Fruit fly (Drosophila melanogaster): Measurements from ENCODE around the gene CG11694.

The CG11694 gene

DNA sequence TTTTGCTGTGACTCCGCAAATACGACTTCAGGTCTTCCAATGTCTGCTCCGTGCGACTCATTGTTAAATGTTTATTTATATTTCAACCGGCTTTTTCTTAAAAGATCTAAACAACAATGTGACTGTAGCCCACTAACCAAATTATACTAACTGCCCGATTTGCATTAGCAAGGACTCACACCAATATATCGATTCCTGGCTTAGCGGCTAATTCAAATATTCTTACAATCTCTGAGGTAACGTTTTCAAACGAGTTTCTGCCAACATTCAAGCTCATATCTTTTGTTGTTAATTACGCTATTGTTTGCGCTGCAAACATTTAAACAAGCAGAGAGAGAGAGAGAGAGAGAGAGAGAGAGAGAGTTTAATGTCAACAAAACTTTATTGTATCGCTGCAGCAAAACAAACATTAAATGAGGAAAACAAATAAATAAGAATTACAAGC is 3.4 kb downstream of the CG11694 start, which contains the start of gene tex (continued):
- TF ChIP-seq CG10431 (GFP tag; optimal IDR thresholded peaks at IDR 0.05): peak; percentile 31
- peak; percentile 60 for TF ChIP-seq BEAF-32 (GFP tag; optimal IDR thresholded peaks at IDR 0.05)
- TF ChIP-seq CG9727 (GFP tag; optimal IDR thresholded peaks at IDR 0.05): peak; percentile 69
- TF ChIP-seq B-H2 (GFP tag; optimal IDR thresholded peaks at IDR 0.05): no peak
- TF ChIP-seq ind (GFP tag; optimal IDR thresholded peaks at IDR 0.05): no peak
- peak; percentile 55 for TF ChIP-seq CG2116 (GFP tag; optimal IDR thresholded peaks at IDR 0.05)
- no peak for TF ChIP-seq jumu (GFP tag; optimal IDR thresholded peaks at IDR 0.05)
- TF ChIP-seq Dref (GFP tag; IDR thresholded peaks at IDR 0.05): peak; percentile 86
- TF ChIP-seq CG16813 (GFP tag; IDR thresholded peaks at IDR 0.05; ENCODE audit: partially characterized antibody): 0 out of 3 replicates have a peak, but pooled peaks have one; percentile 31
- TF ChIP-seq zen (tag; optimal IDR thresholded peaks at IDR 0.05): peak; percentile 6
- TF ChIP-seq Bgb (GFP tag; IDR thresholded peaks at IDR 0.05; ENCODE audit: partially characterized antibody): no peak
- no peak for TF ChIP-seq CG18764 (GFP tag; optimal IDR thresholded peaks at IDR 0.05)
- no peak for TF ChIP-seq pb (GFP tag; optimal IDR thresholded peaks at IDR 0.05)
- TF ChIP-seq CG16779 (GFP tag; IDR thresholded peaks at IDR 0.05): no peak
- TF ChIP-seq CG10979 (tag; optimal IDR thresholded peaks at IDR 0.05): peak; percentile 31
- peak; percentile 4 for TF ChIP-seq CG13424 (tag; optimal IDR thresholded peaks at IDR 0.05)
- TF ChIP-seq pros (GFP tag; optimal IDR thresholded peaks at IDR 0.05): no peak
- no peak for TF ChIP-seq hth (optimal IDR thresholded peaks at IDR 0.05)
- peak; percentile 1 for TF ChIP-seq CG13123 (GFP tag; optimal IDR thresholded peaks at IDR 0.05)
- TF ChIP-seq so (GFP tag; IDR thresholded peaks at IDR 0.05): no peak
- TF ChIP-seq nau (GFP tag; optimal IDR thresholded peaks at IDR 0.05): no peak
- no peak for TF ChIP-seq Dbx (GFP tag; IDR thresholded peaks at IDR 0.05)
- TF ChIP-seq stwl (tag; optimal IDR thresholded peaks at IDR 0.05): peak; percentile 36
- no peak for TF ChIP-seq HLH4C (GFP tag; IDR thresholded peaks at IDR 0.05; ENCODE audit: partially characterized antibody)
- peak; percentile 62; the same call in 3 of the 4 replicates for TF ChIP-seq Dll (GFP tag; IDR thresholded peaks at IDR 0.05; ENCODE audit: partially characterized antibody)
- TF ChIP-seq tap (tag; optimal IDR thresholded peaks at IDR 0.05): no peak
- TF ChIP-seq tx (GFP tag; optimal IDR thresholded peaks at IDR 0.05): no peak
- TF ChIP-seq slou (GFP tag; optimal IDR thresholded peaks at IDR 0.05): no peak
- no peak for TF ChIP-seq btn (GFP tag; optimal IDR thresholded peaks at IDR 0.05)
- TF ChIP-seq Rfx (GFP tag; IDR thresholded peaks at IDR 0.05): no peak
- TF ChIP-seq Lim3 (GFP tag; IDR thresholded peaks at IDR 0.05): no peak
- TF ChIP-seq sim (GFP tag; IDR thresholded peaks at IDR 0.05): 0 out of 2 replicates have a peak, but pooled peaks have one; percentile 52
- TF ChIP-seq kah (GFP tag; optimal IDR thresholded peaks at IDR 0.05): peak; percentile 17
- peak; percentile 26 for TF ChIP-seq grn (GFP tag; optimal IDR thresholded peaks at IDR 0.05)
- TF ChIP-seq NK7.1 (GFP tag; optimal IDR thresholded peaks at IDR 0.05): peak; percentile 25
- peak; percentile 71 for TF ChIP-seq CG4707 (GFP tag; optimal IDR thresholded peaks at IDR 0.05)
- TF ChIP-seq Aef1 (GFP tag; IDR thresholded peaks at IDR 0.05): no peak
- no peak for TF ChIP-seq dm (GFP tag; optimal IDR thresholded peaks at IDR 0.05)
- TF ChIP-seq Stat92E (GFP tag; optimal IDR thresholded peaks at IDR 0.05): peak in 1 of 3 experiments; percentile 5
- no peak for TF ChIP-seq ato (GFP tag; IDR thresholded peaks at IDR 0.05; ENCODE audit: partially characterized antibody)
- no peak for TF ChIP-seq CG15479 (GFP tag; optimal IDR thresholded peaks at IDR 0.05)
- TF ChIP-seq CG6683 (GFP tag; optimal IDR thresholded peaks at IDR 0.05): no peak
- TF ChIP-seq CG6689 (GFP tag; IDR thresholded peaks at IDR 0.05): no peak
- TF ChIP-seq Hr3 (GFP tag; optimal IDR thresholded peaks at IDR 0.05): no peak
- no peak for TF ChIP-seq Ravus (GFP tag; IDR thresholded peaks at IDR 0.05)
- TF ChIP-seq ac (GFP tag; optimal IDR thresholded peaks at IDR 0.05): peak; percentile 53
- no peak for TF ChIP-seq CG32772 (GFP tag; IDR thresholded peaks at IDR 0.05)
- TF ChIP-seq prd (optimal IDR thresholded peaks at IDR 0.05): no peak
- TF ChIP-seq prd (GFP tag; IDR thresholded peaks at IDR 0.05): no peak
- peak; percentile 22 for TF ChIP-seq sd (tag; optimal IDR thresholded peaks at IDR 0.05)
- no peak for TF ChIP-seq HLH3B (GFP tag; IDR thresholded peaks at IDR 0.05)

Measured in whole organism, embryonic.